Worm (Caenorhabditis elegans): ENCODE data around the gene idpc-5.

The idpc-5 gene

ce11 chrV:9654154-9654805, 31.5 kb upstream of the idpc-5 start, which contains the start of gene cyp-29A4 (continued):
- no peak for TF ChIP-seq lin-13 (GFP tag; optimal IDR thresholded peaks at IDR 0.05)
- TF ChIP-seq fkh-10 (GFP tag; optimal IDR thresholded peaks at IDR 0.05) = no peak
- peak; percentile 72 for TF ChIP-seq nhr-71 (tag; optimal IDR thresholded peaks at IDR 0.05)
- no peak for TF ChIP-seq nhr-90 (tag; optimal IDR thresholded peaks at IDR 0.05; ENCODE audit: poor library complexity)
- TF ChIP-seq irx-1 (tag; optimal IDR thresholded peaks at IDR 0.05) = no peak
- no peak for TF ChIP-seq zag-1 (tag; optimal IDR thresholded peaks at IDR 0.05)
- TF ChIP-seq xbp-1 (tag; optimal IDR thresholded peaks at IDR 0.05) = no peak
- no peak for TF ChIP-seq fkh-4 (tag; optimal IDR thresholded peaks at IDR 0.05; ENCODE audit: borderline replicate concordance)
- no peak for TF ChIP-seq efl-1 (optimal IDR thresholded peaks at IDR 0.05)
- no peak for TF ChIP-seq efl-1 (GFP tag; optimal IDR thresholded peaks at IDR 0.05 in 1 of 2)
- peak; percentile 44 for TF ChIP-seq nhr-19 (GFP tag; conservative IDR thresholded peaks at IDR 0.05)
- peak; percentile 31 for TF ChIP-seq snu-23 (GFP tag; optimal IDR thresholded peaks at IDR 0.05)
- no peak for TF ChIP-seq fos-1 (tag; optimal IDR thresholded peaks at IDR 0.05)
- no peak for TF ChIP-seq efl-3 (GFP tag; optimal IDR thresholded peaks at IDR 0.05)
- TF ChIP-seq hpl-2 (GFP tag; optimal IDR thresholded peaks at IDR 0.05) = no peak
- TF ChIP-seq sptf-1 (tag; optimal IDR thresholded peaks at IDR 0.05) = no peak
- TF ChIP-seq ces-1 (GFP tag; optimal IDR thresholded peaks at IDR 0.05) = no peak
- no peak for TF ChIP-seq swsn-7 (tag; optimal IDR thresholded peaks at IDR 0.05)
- no peak for TF ChIP-seq F16B12.6 (tag; optimal IDR thresholded peaks at IDR 0.05)
- TF ChIP-seq elt-2 (tag; optimal IDR thresholded peaks at IDR 0.05) = no peak
- TF ChIP-seq snpc-4 (tag; optimal IDR thresholded peaks at IDR 0.05) = no peak
- no peak for TF ChIP-seq pax-3 (tag; optimal IDR thresholded peaks at IDR 0.05)
- no peak for TF ChIP-seq skn-1 (tag; optimal IDR thresholded peaks at IDR 0.05)
- no peak for TF ChIP-seq nhr-84 (tag; optimal IDR thresholded peaks at IDR 0.05)
- TF ChIP-seq hlh-17 (GFP tag; optimal IDR thresholded peaks at IDR 0.05; ENCODE audit: borderline replicate concordance) = no peak
- TF ChIP-seq ceh-8 (GFP tag; optimal IDR thresholded peaks at IDR 0.05) = no peak
- no peak for TF ChIP-seq unc-62 (GFP tag; optimal IDR thresholded peaks at IDR 0.05)
- no peak for TF ChIP-seq lir-3 (tag; optimal IDR thresholded peaks at IDR 0.05; ENCODE audit: poor library complexity)
- TF ChIP-seq C34B4.2 (tag; optimal IDR thresholded peaks at IDR 0.05) = no peak
- no peak for TF ChIP-seq Y116A8C.19 (tag; optimal IDR thresholded peaks at IDR 0.05; ENCODE audit: borderline replicate concordance)
- TF ChIP-seq mdl-1 (tag; optimal IDR thresholded peaks at IDR 0.05) = no peak
- no peak for TF ChIP-seq ztf-11 (tag; optimal IDR thresholded peaks at IDR 0.05)
- no peak for TF ChIP-seq mab-9 (GFP tag; IDR thresholded peaks at IDR 0.05)
- TF ChIP-seq isw-1 (GFP tag; IDR thresholded peaks at IDR 0.05) = no peak
- no peak for TF ChIP-seq dsc-1 (tag; optimal IDR thresholded peaks at IDR 0.05)
- TF ChIP-seq ceh-90 (tag; optimal IDR thresholded peaks at IDR 0.05) = no peak
- no peak for TF ChIP-seq ceh-88 (GFP tag; IDR thresholded peaks at IDR 0.05)
- TF ChIP-seq sox-4 (tag; optimal IDR thresholded peaks at IDR 0.05) = no peak
- no peak for TF ChIP-seq rnt-1 (tag; optimal IDR thresholded peaks at IDR 0.05)
- TF ChIP-seq blmp-1 (tag; optimal IDR thresholded peaks at IDR 0.05) = peak; percentile 58
- no peak for TF ChIP-seq aly-2 (tag; optimal IDR thresholded peaks at IDR 0.05)
- TF ChIP-seq alr-1 (tag; optimal IDR thresholded peaks at IDR 0.05; ENCODE audit: borderline replicate concordance) = no peak
- TF ChIP-seq zip-4 (GFP tag; optimal IDR thresholded peaks at IDR 0.05) = no peak
- no peak for TF ChIP-seq nhr-11 (tag; optimal IDR thresholded peaks at IDR 0.05)
- TF ChIP-seq hlh-4 (tag; optimal IDR thresholded peaks at IDR 0.05) = no peak
- no peak for TF ChIP-seq nhr-47 (tag; optimal IDR thresholded peaks at IDR 0.05)
- TF ChIP-seq ztf-4 (tag; optimal IDR thresholded peaks at IDR 0.05) = no peak
- no peak for TF ChIP-seq pqm-1 (tag; optimal IDR thresholded peaks at IDR 0.05)
- no peak for TF ChIP-seq tbx-2 (tag; optimal IDR thresholded peaks at IDR 0.05)
- TF ChIP-seq unc-98 (GFP tag; IDR thresholded peaks at IDR 0.05) = no peak
- TF ChIP-seq ceh-63 (GFP tag; optimal IDR thresholded peaks at IDR 0.05) = no peak
- no peak for TF ChIP-seq fkh-8 (tag; optimal IDR thresholded peaks at IDR 0.05)
- no peak for TF ChIP-seq ceh-82 (tag; optimal IDR thresholded peaks at IDR 0.05)
